Worm (Caenorhabditis elegans): ENCODE measurements around the gene nos-2.
A peak's percentile ranks its signal among the peaks of the same experiment; 100 is the strongest.

nos-2 gene

ce11 chrII:7104794-7105613, 39.6 kb downstream of the nos-2 start, which contains the start of the genes farl-11 and rpl-33 (continued):
- TF ChIP-seq F55B11.4 (tag; optimal IDR thresholded peaks at IDR 0.05; ENCODE audit: borderline replicate concordance, insufficient read depth), result no peak
- TF ChIP-seq snpc-1.1 (tag; optimal IDR thresholded peaks at IDR 0.05; ENCODE audit: insufficient read depth), result no peak
- TF ChIP-seq nhr-27 (tag; optimal IDR thresholded peaks at IDR 0.05), result no peak
- TF ChIP-seq T26A5.8 (tag; optimal IDR thresholded peaks at IDR 0.05), result no peak
- TF ChIP-seq repo-1 (tag; optimal IDR thresholded peaks at IDR 0.05), result no peak
- TF ChIP-seq bed-1 (GFP tag; IDR thresholded peaks at IDR 0.05), result no peak
- TF ChIP-seq die-1 (tag; optimal IDR thresholded peaks at IDR 0.05), result no peak
- TF ChIP-seq ztf-26 (tag; optimal IDR thresholded peaks at IDR 0.05), result no peak
- TF ChIP-seq Y56A3A.18 (GFP tag; IDR thresholded peaks at IDR 0.05), result no peak
- TF ChIP-seq bed-2 (GFP tag; IDR thresholded peaks at IDR 0.05), result no peak
- TF ChIP-seq nfyb-1 (GFP tag; IDR thresholded peaks at IDR 0.05), result no peak
- TF ChIP-seq Y79H2A.3 (GFP tag; conservative IDR thresholded peaks at IDR 0.05), result no peak
- TF ChIP-seq lag-1 (GFP tag; IDR thresholded peaks at IDR 0.05), result no peak
- TF ChIP-seq pha-4 (tag; optimal IDR thresholded peaks at IDR 0.05), result peak; percentile 76
- TF ChIP-seq nfya-1 (tag; optimal IDR thresholded peaks at IDR 0.05; ENCODE audit: borderline replicate concordance, insufficient read depth), result no peak
- TF ChIP-seq unc-130 (GFP tag; optimal IDR thresholded peaks at IDR 0.05), result no peak
- no peak for TF ChIP-seq ccch-3 (GFP tag; optimal IDR thresholded peaks at IDR 0.05)

DNA sequence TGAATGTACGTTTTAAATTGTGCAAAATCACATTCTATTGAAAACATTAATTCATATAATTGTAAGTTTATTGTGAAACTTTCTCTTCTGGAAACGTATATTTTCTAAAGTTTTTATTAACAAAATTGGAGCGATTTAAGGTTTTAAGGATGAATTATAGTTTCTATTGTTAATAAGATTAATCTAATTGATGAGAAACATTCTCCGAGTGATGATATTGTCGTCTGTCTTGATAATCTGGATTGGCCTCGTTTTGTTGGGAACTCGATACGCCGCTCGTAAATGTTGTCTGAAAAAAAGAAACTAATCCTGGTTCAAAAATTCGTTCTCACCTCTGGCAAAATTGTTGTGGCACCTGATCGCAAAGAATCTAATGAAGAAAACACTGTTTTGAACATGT, 40.9 kb downstream of the nos-2 start:
- TF ChIP-seq F33H1.4 (GFP tag; IDR thresholded peaks at IDR 0.05) (0 out of 2 replicates have a peak, but pooled peaks have one; percentile 5), ceh-91 (GFP tag; IDR thresholded peaks at IDR 0.05) (no peak), mel-28 (tag; optimal IDR thresholded peaks at IDR 0.05; ENCODE audit: borderline replicate concordance) (no peak), B0336.3 (GFP tag; IDR thresholded peaks at IDR 0.05) (no peak; the same call in 1 of the 2 replicates), lir-1 (GFP tag; conservative IDR thresholded peaks at IDR 0.05) (no peak), chd-7 (tag; optimal IDR thresholded peaks at IDR 0.05) (no peak), B0019.2 (GFP tag; conservative IDR thresholded peaks at IDR 0.05) (no peak), rcor-1 (GFP tag; IDR thresholded peaks at IDR 0.05) (no peak), snpc-1.3 (tag; optimal IDR thresholded peaks at IDR 0.05; ENCODE audit: insufficient read depth) (no peak), ztf-26 (tag; optimal IDR thresholded peaks at IDR 0.05) (no peak), F10E7.11 (tag; optimal IDR thresholded peaks at IDR 0.05) (no peak), ztf-25 (GFP tag; IDR thresholded peaks at IDR 0.05) (no peak), snpc-4 (GFP tag; optimal IDR thresholded peaks at IDR 0.05) (no peak), snpc-4 (tag; optimal IDR thresholded peaks at IDR 0.05) (no peak), bed-1 (GFP tag; IDR thresholded peaks at IDR 0.05) (no peak), Y53G8AR.9 (GFP tag; conservative IDR thresholded peaks at IDR 0.05) (0 out of 2 replicates have a peak, but pooled peaks have one; percentile 33), let-526 (GFP tag; IDR thresholded peaks at IDR 0.05) (no peak), aptf-2 (GFP tag; conservative IDR thresholded peaks at IDR 0.05) (no peak), F37B4.10 (GFP tag; IDR thresholded peaks at IDR 0.05) (no peak), lsl-1 (GFP tag; optimal IDR thresholded peaks at IDR 0.05) (no peak), F39B2.1 (GFP tag; IDR thresholded peaks at IDR 0.05) (peak; percentile 51; the same call in 1 of the 2 replicates), F57C9.4 (tag; optimal IDR thresholded peaks at IDR 0.05) (no peak), madf-6 (GFP tag; IDR thresholded peaks at IDR 0.05) (peak; percentile 67), snpc-3.4 (tag; optimal IDR thresholded peaks at IDR 0.05) (peak; percentile 3), hrde-1 (tag; optimal IDR thresholded peaks at IDR 0.05; ENCODE audit: borderline replicate concordance) (no peak), K12H6.12 (tag; optimal IDR thresholded peaks at IDR 0.05) (no peak), egl-44 (GFP tag; IDR thresholded peaks at IDR 0.05) (no peak), sdz-38 (tag; optimal IDR thresholded peaks at IDR 0.05) (no peak), lin-54 (GFP tag; optimal IDR thresholded peaks at IDR 0.05) (peak; percentile 25), C06A6.2 (GFP tag; conservative IDR thresholded peaks at IDR 0.05) (no peak), attf-6 (GFP tag; IDR thresholded peaks at IDR 0.05) (peak; percentile 43; the same call in 1 of the 2 replicates)

Data from whole organism, young adult.